Worm (Caenorhabditis elegans) whole organism, L3 larva: ENCODE results near the gene W05E10.5.
A peak's percentile ranks its signal among the peaks of the same experiment; 100 is the strongest.

Experiments used
- ama-1 ChIP-seq: fragments of 150-350 bp; optimal IDR thresholded peaks from 2 replicates; lab custom pipeline; 2018
- ceh-16 ChIP-seq: sonication (generic microtip); optimal IDR thresholded peaks from 2 replicates; lab custom pipeline; 2017; ENCODE audit warnings: missing biosample characterization, missing genetic modification characterization
- ceh-28 ChIP-seq: fragments of 150-350 bp; optimal IDR thresholded peaks from 2 replicates; lab custom pipeline; 2014; ENCODE audit warnings: missing biosample characterization, missing genetic modification reagents, missing genetic modification characterization
- ceh-9 ChIP-seq: sonication (generic microtip); optimal IDR thresholded peaks from 2 replicates; lab custom pipeline; 2018; ENCODE audit warnings: missing biosample characterization, missing genetic modification characterization
- daf-12 ChIP-seq: fragments of 150-350 bp; optimal IDR thresholded peaks from 2 replicates; lab custom pipeline; 2014; ENCODE audit warnings: missing biosample characterization, missing genetic modification reagents, missing genetic modification characterization
- egl-27 ChIP-seq: sonication (generic microtip); optimal IDR thresholded peaks from 4 replicates; lab custom pipeline; 2017; ENCODE audit warnings: missing biosample characterization, missing genetic modification reagents, missing genetic modification characterization
- egl-5 ChIP-seq: fragments of 150-350 bp; optimal IDR thresholded peaks from 2 replicates; lab custom pipeline; 2017; ENCODE audit warnings: missing biosample characterization, missing genetic modification reagents, missing genetic modification characterization, inconsistent platforms
- elt-2 ChIP-seq: sonication (generic microtip); optimal IDR thresholded peaks from 2 replicates; lab custom pipeline; 2016; ENCODE audit warnings: missing genetic modification reagents, mild to moderate bottlenecking, missing genetic modification characterization, missing compliant biosample characterization
- elt-3 ChIP-seq, 3 experiments: fragments of 150-350 bp in 1 of 3; sonication (generic microtip) in 2 of 3; optimal IDR thresholded peaks; 2 replicates in 2 of 3; 4 replicates in 1 of 3; lab custom pipeline; 2014 to 2017; ENCODE audit warnings: missing biosample characterization in 3 of 3, missing genetic modification characterization in 3 of 3
- eor-1 ChIP-seq, 2 experiments: fragments of 150-350 bp; optimal IDR thresholded peaks; 2 replicates each; lab custom pipeline; 2014 to 2018; ENCODE audit warnings: missing biosample characterization in 2 of 2, missing genetic modification characterization in 2 of 2
- fkh-2 ChIP-seq: fragments of 150-350 bp; optimal IDR thresholded peaks from 2 replicates; lab custom pipeline; 2014; ENCODE audit warnings: missing biosample characterization, missing genetic modification reagents, missing genetic modification characterization
- jun-1 ChIP-seq: fragments of 150-350 bp; optimal IDR thresholded peaks from 2 replicates; lab custom pipeline; 2014; ENCODE audit warnings: missing biosample characterization, missing genetic modification reagents, missing genetic modification characterization
- lin-15B ChIP-seq: fragments of 150-350 bp; optimal IDR thresholded peaks from 2 replicates; lab custom pipeline; 2014; ENCODE audit warnings: missing biosample characterization, missing genetic modification characterization
- lin-39 ChIP-seq: fragments of 150-350 bp; optimal IDR thresholded peaks from 2 replicates; lab custom pipeline; 2018; ENCODE audit warnings: missing biosample characterization, missing genetic modification reagents, missing genetic modification characterization
- lsy-12 ChIP-seq: sonication (generic microtip); optimal IDR thresholded peaks from 2 replicates; lab custom pipeline; 2016; ENCODE audit warnings: mild to moderate bottlenecking, missing genetic modification characterization, missing compliant biosample characterization
- mdl-1 ChIP-seq: fragments of 150-350 bp; optimal IDR thresholded peaks from 2 replicates; lab custom pipeline; 2014; ENCODE audit warnings: missing biosample characterization, missing genetic modification characterization
- nfya-1 ChIP-seq: sonication (generic microtip); optimal IDR thresholded peaks from 2 replicates; lab custom pipeline; 2017; ENCODE audit warnings: missing genetic modification characterization, mild to moderate bottlenecking, missing compliant biosample characterization, antibody characterized with exemption, moderate library complexity; ENCODE audit not compliant: insufficient read depth
- nhr-11 ChIP-seq: fragments of 150-350 bp; optimal IDR thresholded peaks from 2 replicates; lab custom pipeline; 2014; ENCODE audit warnings: missing biosample characterization, missing genetic modification characterization
- nhr-28 ChIP-seq: fragments of 150-350 bp; optimal IDR thresholded peaks from 2 replicates; lab custom pipeline; 2014; ENCODE audit warnings: missing biosample characterization, missing genetic modification characterization
- nhr-43 ChIP-seq: sonication (generic microtip); optimal IDR thresholded peaks from 2 replicates; lab custom pipeline; 2016; ENCODE audit warnings: mild to moderate bottlenecking, missing genetic modification characterization, missing compliant biosample characterization; ENCODE audit not compliant: poor library complexity, severe bottlenecking
- nhr-77 ChIP-seq: fragments of 150-350 bp; optimal IDR thresholded peaks from 2 replicates; lab custom pipeline; 2014; ENCODE audit warnings: missing biosample characterization, missing genetic modification characterization
- pha-4 ChIP-seq: fragments of 150-350 bp; optimal IDR thresholded peaks from 2 replicates; lab custom pipeline; 2014; ENCODE audit warnings: missing biosample characterization, missing genetic modification reagents, missing genetic modification characterization
- pqm-1 ChIP-seq: fragments of 150-350 bp; optimal IDR thresholded peaks from 2 replicates; lab custom pipeline; 2017; ENCODE audit warnings: missing biosample characterization, missing genetic modification characterization, inconsistent platforms
- sea-2 ChIP-seq: fragments of 150-350 bp; sonication (generic microtip); optimal IDR thresholded peaks from 4 replicates; lab custom pipeline; 2014; ENCODE audit warnings: missing biosample characterization, missing genetic modification reagents, missing genetic modification characterization
- skn-1 ChIP-seq: fragments of 150-350 bp; optimal IDR thresholded peaks from 2 replicates; lab custom pipeline; 2014; ENCODE audit warnings: missing biosample characterization, missing genetic modification characterization
- tbx-2 ChIP-seq: sonication (generic microtip); optimal IDR thresholded peaks from 2 replicates; lab custom pipeline; 2016; ENCODE audit warnings: mild to moderate bottlenecking, missing genetic modification characterization, missing compliant biosample characterization
- unc-39 ChIP-seq: sonication (generic microtip); optimal IDR thresholded peaks from 4 replicates; lab custom pipeline; 2017; ENCODE audit warnings: missing biosample characterization, missing genetic modification characterization
- unc-62 ChIP-seq: fragments of 150-350 bp; sonication (generic microtip); optimal IDR thresholded peaks from 4 replicates; lab custom pipeline; 2014; ENCODE audit warnings: missing biosample characterization, missing genetic modification reagents, missing genetic modification characterization
- ztf-4 ChIP-seq: fragments of 150-350 bp; optimal IDR thresholded peaks from 2 replicates; lab custom pipeline; 2014; ENCODE audit warnings: missing biosample characterization, missing genetic modification characterization

Gene W05E10.5

ce11 chrV:11660566-11660965 is 34.9 kb downstream of the W05E10.5 start:
- TF ChIP-seq ceh-28 (tag; lab: Kevin White, UChicago) (no peak), eor-1 (tag; optimal IDR thresholded peaks at IDR 0.05; lab: Kevin White, UChicago) (no peak), ama-1 (no peak), mdl-1 (tag; lab: Kevin White, UChicago) (no peak), lin-15B (tag; lab: Kevin White, UChicago) (no peak), skn-1 (tag; lab: Kevin White, UChicago) (no peak), lsy-12 (tag; lab: Kevin White, UChicago) (no peak), fkh-2 (no peak), nhr-28 (tag; lab: Kevin White, UChicago) (no peak), egl-5 (no peak), sea-2 (GFP tag; lab: Kevin White, UChicago) (no peak), egl-27 (tag; lab: Kevin White, UChicago) (no peak)

ce11 chrV:11656469-11656868 is 39.0 kb downstream of the W05E10.5 start:
- no peak for TF ChIP-seq sea-2 (GFP tag; lab: Kevin White, UChicago)
- no peak for TF ChIP-seq ceh-9 (tag; lab: Kevin White, UChicago)
- TF ChIP-seq ceh-16 (tag; lab: Kevin White, UChicago) = no peak
- TF ChIP-seq, all 47 proteins: peak for 0

ce11 chrV:11653095-11653494 is 42.4 kb downstream of the W05E10.5 start:
- TF ChIP-seq tbx-2 (tag; lab: Kevin White, UChicago) (no peak), elt-3 (tag; optimal IDR thresholded peaks at IDR 0.05; lab: Kevin White, UChicago) (no peak), unc-62 (no peak), nhr-43 (tag; lab: Kevin White, UChicago) (no peak), mdl-1 (tag; lab: Kevin White, UChicago) (no peak), ama-1 (no peak), pqm-1 (tag; lab: Kevin White, UChicago) (no peak), nhr-11 (tag; lab: Kevin White, UChicago) (no peak), daf-12 (tag; lab: Kevin White, UChicago) (no peak), ztf-4 (tag; lab: Kevin White, UChicago) (no peak), pha-4 (tag; lab: Kevin White, UChicago) (no peak), jun-1 (tag; lab: Kevin White, UChicago) (no peak), egl-27 (tag; lab: Kevin White, UChicago) (no peak), eor-1 (tag; optimal IDR thresholded peaks at IDR 0.05; lab: Kevin White, UChicago) (no peak)

ce11 chrV:11650720-11651119 is 44.8 kb downstream of the W05E10.5 start, which contains the start of gene zip-10:
zip-10 (minus strand) TSS chrV:11650762.
- TF ChIP-seq elt-2 (tag; lab: Kevin White, UChicago) = peak; percentile 96
- peak; percentile 86 for TF ChIP-seq pqm-1 (tag; lab: Kevin White, UChicago)
- TF ChIP-seq nfya-1 (tag; lab: Kevin White, UChicago) = peak; percentile 44
- no peak for TF ChIP-seq unc-39 (tag; lab: Kevin White, UChicago)
- TF ChIP-seq lin-39 (tag; lab: Kevin White, UChicago) = no peak
- peak; percentile 1 for TF ChIP-seq jun-1 (tag; lab: Kevin White, UChicago)
- TF ChIP-seq, all 47 proteins: peak for 4

ce11 chrV:11649254-11649653 is 46.2 kb downstream of the W05E10.5 start:
- TF ChIP-seq elt-2 (tag; lab: Kevin White, UChicago) (peak; percentile 73), unc-62 (no peak)

ce11 chrV:11648435-11648834 is 47.1 kb downstream of the W05E10.5 start:
- peak; percentile 91 for TF ChIP-seq elt-2 (tag; lab: Kevin White, UChicago)
- peak; percentile 47 for TF ChIP-seq jun-1 (tag; lab: Kevin White, UChicago)
- peak; percentile 85 for TF ChIP-seq pqm-1 (tag; lab: Kevin White, UChicago)
- no peak for TF ChIP-seq elt-3 (tag; optimal IDR thresholded peaks at IDR 0.05; lab: Kevin White, UChicago)
- peak; percentile 43 for TF ChIP-seq pha-4 (tag; lab: Kevin White, UChicago)

ce11 chrV:11647821-11648220 is 47.7 kb downstream of the W05E10.5 start:
- no peak for TF ChIP-seq nhr-77
- no peak for TF ChIP-seq ztf-4 (tag; lab: Kevin White, UChicago)
- peak; percentile 45 for TF ChIP-seq pqm-1 (tag; lab: Kevin White, UChicago)
- peak; percentile 58 for TF ChIP-seq elt-2 (tag; lab: Kevin White, UChicago)
